Worm (Caenorhabditis elegans): ENCODE measurements around the gene F41G3.6.

DNA sequence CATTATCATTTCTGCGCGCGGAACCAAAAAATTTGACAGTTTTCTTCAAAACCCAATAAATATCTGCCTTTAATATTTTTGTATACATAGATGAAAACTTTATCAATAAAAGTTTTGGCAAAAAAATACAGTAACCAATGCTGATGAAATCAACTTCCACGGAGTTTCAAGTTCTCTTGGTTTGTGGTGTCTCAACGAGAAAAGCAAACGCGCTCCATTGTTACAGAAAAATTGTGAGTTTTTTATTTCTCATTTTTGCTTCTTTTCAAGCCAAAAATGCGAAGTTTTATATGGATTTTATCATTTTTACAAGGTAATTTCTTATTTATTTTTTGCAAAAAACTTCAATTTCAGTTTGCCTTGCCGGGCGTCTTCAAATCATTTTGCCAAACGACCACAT is 8.0 kb upstream of the F41G3.6 start, which contains the start of gene T14B4.3:
- peak; percentile 84 for TF ChIP-seq fax-1 (tag; optimal IDR thresholded peaks at IDR 0.05)
- TF ChIP-seq fkh-10 (GFP tag; optimal IDR thresholded peaks at IDR 0.05) = no peak
- TF ChIP-seq pha-4 (tag; optimal IDR thresholded peaks at IDR 0.05) = no peak
- no peak for TF ChIP-seq nhr-11 (tag; optimal IDR thresholded peaks at IDR 0.05)
- TF ChIP-seq ama-1 (optimal IDR thresholded peaks at IDR 0.05) = no peak
- peak; percentile 58 for TF ChIP-seq ceh-34 (tag; optimal IDR thresholded peaks at IDR 0.05)
- TF ChIP-seq F13H6.1 (tag; optimal IDR thresholded peaks at IDR 0.05) = peak; percentile 67
- no peak for TF ChIP-seq madf-2 (tag; optimal IDR thresholded peaks at IDR 0.05)
- no peak for TF ChIP-seq nhr-232 (tag; optimal IDR thresholded peaks at IDR 0.05)
- no peak for TF ChIP-seq lin-11 (tag; optimal IDR thresholded peaks at IDR 0.05)
- no peak for TF ChIP-seq ceh-30 (tag; optimal IDR thresholded peaks at IDR 0.05)
- no peak for TF ChIP-seq K09A11.1 (tag; optimal IDR thresholded peaks at IDR 0.05; ENCODE audit: insufficient read depth)
- TF ChIP-seq pqm-1 (tag; optimal IDR thresholded peaks at IDR 0.05) = peak; percentile 8
- TF ChIP-seq ref-2 (tag; optimal IDR thresholded peaks at IDR 0.05) = peak; percentile 76
